Fruit fly (Drosophila melanogaster) whole organism, pupa: Measurements from ENCODE around the gene Taf4.

ENCODE experiments used
- CG10348 ChIP-seq: fragments of 200-800 bp; sonication (Bioruptor generic); IDR thresholded peaks from 2 replicates; pipeline ENCODE4 v1.3.6; 2022; ENCODE audit warnings: missing biosample characterization, missing genetic modification characterization
- CG12605 ChIP-seq: fragments of 200-800 bp; sonication (Bioruptor generic); IDR thresholded peaks from 2 replicates; pipeline ENCODE4 v1.3.6; 2022; ENCODE audit warnings: missing biosample characterization, missing genetic modification characterization
- CG13204 ChIP-seq: fragments of 200-800 bp; sonication (Bioruptor generic); optimal IDR thresholded peaks from 2 replicates; lab custom pipeline; 2018; ENCODE audit warnings: missing biosample characterization, mild to moderate bottlenecking, missing genetic modification characterization, moderate library complexity
- CG17806 ChIP-seq: fragments of 200-800 bp; sonication (Bioruptor generic); optimal IDR thresholded peaks from 2 replicates; lab custom pipeline; 2018; ENCODE audit warnings: missing biosample characterization, mild to moderate bottlenecking, missing genetic modification characterization, moderate library complexity
- CG4496 ChIP-seq: fragments of 200-800 bp; sonication (Bioruptor generic); IDR thresholded peaks from 3 replicates; pipeline ENCODE4 v1.3.6; 2022; ENCODE audit warnings: missing biosample characterization, missing genetic modification characterization
- CG8301 ChIP-seq: fragments of 200-800 bp; sonication (Bioruptor generic); optimal IDR thresholded peaks from 2 replicates; lab custom pipeline; 2018; ENCODE audit warnings: missing biosample characterization, mild to moderate bottlenecking, missing genetic modification characterization
- CG9948 ChIP-seq: fragments of 200-800 bp; sonication (Bioruptor generic); optimal IDR thresholded peaks from 2 replicates; lab custom pipeline; 2018; ENCODE audit warnings: missing biosample characterization, mild to moderate bottlenecking, missing genetic modification characterization, moderate library complexity
- EcR ChIP-seq: fragments of 200-800 bp; sonication (Bioruptor generic); optimal IDR thresholded peaks from 3 replicates; lab custom pipeline; 2019; ENCODE audit warnings: missing biosample characterization, missing genetic modification characterization, mild to moderate bottlenecking, moderate library complexity, missing genetic modification reagents
- Ets98B ChIP-seq: fragments of 200-800 bp; sonication (Bioruptor generic); IDR thresholded peaks from 2 replicates; pipeline ENCODE4 v1.3.6; 2022; ENCODE audit warnings: missing biosample characterization, missing genetic modification characterization
- Pif1A ChIP-seq: fragments of 200-800 bp; sonication (Bioruptor generic); optimal IDR thresholded peaks from 3 replicates; lab custom pipeline; 2016; ENCODE audit warnings: missing biosample characterization, missing genetic modification characterization
- Pif1B ChIP-seq: fragments of 200-800 bp; sonication (Bioruptor generic); optimal IDR thresholded peaks from 3 replicates; lab custom pipeline; 2016; ENCODE audit warnings: missing biosample characterization, missing genetic modification characterization
- Snoo ChIP-seq: fragments of 200-800 bp; sonication (Bioruptor generic); optimal IDR thresholded peaks from 3 replicates; lab custom pipeline; 2017; ENCODE audit warnings: missing biosample characterization, mild to moderate bottlenecking, missing genetic modification characterization, inconsistent platforms
- rn ChIP-seq: fragments of 200-800 bp; sonication (Bioruptor generic); IDR thresholded peaks from 2 replicates; pipeline ENCODE4 v1.3.6; 2022; ENCODE audit warnings: missing biosample characterization, missing genetic modification characterization

DNA sequence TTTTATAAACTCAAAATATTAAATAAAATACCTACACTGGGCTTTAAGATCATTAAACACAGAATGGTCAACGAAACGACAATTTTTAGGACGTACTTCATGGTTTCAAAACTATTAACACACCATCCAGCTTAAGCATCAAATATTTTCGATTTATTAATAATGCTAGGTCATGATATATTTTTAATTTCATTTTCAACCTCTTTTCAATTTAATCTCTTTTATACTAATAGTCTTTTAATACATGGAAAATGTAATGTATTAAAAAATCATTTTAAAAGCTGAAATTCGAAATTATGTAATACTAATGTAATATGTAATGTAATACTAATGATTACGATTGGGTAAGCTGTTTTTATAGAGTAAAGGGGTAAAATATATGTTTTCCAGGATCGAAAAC, 57.0 kb downstream of the Taf4 start, which contains the start of gene CG33796:
- no peak for TF ChIP-seq CG12605 (GFP tag; lab: Robert Waterston, UW)
- no peak for TF ChIP-seq CG8301 (tag; lab: Kevin White, UChicago)
- TF ChIP-seq EcR (GFP tag; lab: Kevin White, UChicago) = no peak
- no peak for TF ChIP-seq Snoo
- no peak for TF ChIP-seq Ets98B
- TF ChIP-seq CG17806 = no peak
- no peak for TF ChIP-seq rn (GFP tag; lab: Robert Waterston, UW)
- TF ChIP-seq CG13204 (GFP tag; lab: Kevin White, UChicago) = no peak
- no peak for TF ChIP-seq CG9948 (tag; lab: Kevin White, UChicago)
- no peak for TF ChIP-seq Pif1B (GFP tag; lab: Kevin White, UChicago)
- TF ChIP-seq CG10348 = no peak
- TF ChIP-seq CG4496 (GFP tag; lab: Robert Waterston, UW) = no peak
- TF ChIP-seq Pif1A (GFP tag; lab: Kevin White, UChicago) = no peak
